Fruit fly (Drosophila melanogaster) whole organism, adult: Measurements from ENCODE around the gene GC.

Experiments used
- CG14711 ChIP-seq: fragments of 200-800 bp; sonication (Bioruptor generic); optimal IDR thresholded peaks from 2 replicates; lab custom pipeline; 2018; ENCODE audit warnings: missing biosample characterization, mild to moderate bottlenecking, missing genetic modification characterization, moderate library complexity
- CG5204 ChIP-seq: fragments of 200-800 bp; sonication (Bioruptor generic); optimal IDR thresholded peaks from 2 replicates; lab custom pipeline; 2016; ENCODE audit warnings: missing biosample characterization, missing genetic modification characterization
- Clk ChIP-seq: fragments of 200-800 bp; sonication (Bioruptor generic); optimal IDR thresholded peaks from 2 replicates; lab custom pipeline; 2017; ENCODE audit warnings: missing biosample characterization, missing genetic modification characterization
- Crg-1 ChIP-seq: fragments of 200-800 bp; sonication (Bioruptor generic); optimal IDR thresholded peaks from 2 replicates; lab custom pipeline; 2016; ENCODE audit warnings: missing biosample characterization, missing genetic modification characterization
- bab1 ChIP-seq: fragments of 200-800 bp; sonication (Bioruptor generic); optimal IDR thresholded peaks from 3 replicates; lab custom pipeline; 2019; ENCODE audit warnings: missing biosample characterization, mild to moderate bottlenecking, missing genetic modification characterization, moderate library complexity
- kay ChIP-seq: fragments of 200-800 bp; sonication (Bioruptor generic); peaks from one replicate; lab custom pipeline; 2016; ENCODE audit warnings: missing biosample characterization, missing genetic modification characterization, borderline replicate concordance
- ovo ChIP-seq: fragments of 200-800 bp; sonication (Bioruptor generic); optimal IDR thresholded peaks from 2 replicates; lab custom pipeline; 2016; ENCODE audit warnings: missing biosample characterization, missing genetic modification characterization
- pad ChIP-seq: fragments of 200-800 bp; sonication (Bioruptor generic); optimal IDR thresholded peaks from 3 replicates; lab custom pipeline; 2017; ENCODE audit warnings: missing biosample characterization, missing genetic modification characterization, mild to moderate bottlenecking, moderate library complexity, missing genetic modification reagents

DNA sequence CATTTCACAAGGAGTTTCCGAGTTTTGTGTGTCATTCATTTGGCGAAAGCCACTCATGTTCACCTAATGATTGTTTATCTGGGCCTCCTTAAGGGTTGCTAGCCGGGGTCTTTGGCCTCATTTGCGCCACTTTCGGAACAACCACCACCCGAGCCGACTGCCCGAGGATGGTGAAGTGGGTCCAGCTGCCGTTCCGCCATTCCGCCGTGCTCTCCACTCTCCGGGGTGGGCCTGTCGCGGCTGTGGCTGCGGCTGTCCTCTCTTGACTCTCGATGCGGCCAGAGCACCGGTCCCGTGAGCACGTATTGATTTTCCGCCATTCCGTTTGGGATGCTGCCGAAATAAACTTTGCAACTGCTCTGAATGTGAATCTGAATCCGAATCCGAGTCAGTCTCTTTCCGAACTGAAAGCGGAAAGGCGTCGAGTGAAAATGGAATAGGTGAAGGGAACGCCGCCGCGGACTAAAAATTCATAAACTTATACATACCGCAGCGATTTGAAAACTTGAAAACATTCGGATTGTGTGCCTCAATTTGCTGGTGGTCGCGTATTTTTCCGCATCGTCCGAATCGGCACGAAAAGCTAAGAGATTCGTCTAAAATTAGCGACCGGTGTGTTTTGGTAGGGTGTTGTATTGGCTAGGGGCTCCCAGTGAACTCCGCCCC lies 19.7 kb upstream of the GC start, which contains the start of gene CG13920:
- TF ChIP-seq CG5204 (GFP tag; lab: Kevin White, UChicago) (no peak), kay (no peak), bab1 (GFP tag; lab: Kevin White, UChicago) (no peak), pad (GFP tag; lab: Kevin White, UChicago) (no peak), ovo (no peak), Clk (GFP tag; lab: Kevin White, UChicago) (no peak), CG14711 (tag; lab: Kevin White, UChicago) (no peak), Crg-1 (GFP tag; lab: Kevin White, UChicago) (no peak)
